Worm (Caenorhabditis elegans) whole organism, mixed stage, embryonic: ENCODE data around the gene C33C12.11.

ENCODE experiments used
- lsy-2 ChIP-seq: fragments of 150-350 bp; optimal IDR thresholded peaks from 2 replicates; lab custom pipeline; 2014; ENCODE audit warnings: missing biosample characterization, missing genetic modification characterization
- mep-1 ChIP-seq: fragments of 150-350 bp; optimal IDR thresholded peaks from 2 replicates; lab custom pipeline; 2017; ENCODE audit warnings: missing biosample characterization, missing genetic modification reagents, missing genetic modification characterization, inconsistent platforms

DNA sequence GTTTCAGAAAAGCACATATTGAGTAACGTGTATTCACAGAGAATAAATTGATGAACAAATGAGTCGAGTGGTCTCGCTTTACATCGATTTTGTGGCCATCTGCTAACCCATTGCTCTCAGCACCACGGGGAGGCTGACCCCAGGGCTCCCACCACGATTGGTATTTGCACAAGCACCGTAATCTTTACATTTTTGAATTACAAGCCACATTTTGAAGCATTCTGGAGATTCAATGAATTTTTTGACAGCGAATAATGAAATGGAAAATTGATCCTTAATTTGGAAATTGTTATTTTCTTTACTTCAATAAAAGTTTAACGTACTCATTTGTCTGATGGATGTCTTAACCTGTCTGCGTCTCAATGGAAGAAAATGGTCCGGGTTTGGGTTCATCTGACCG lies 18.1 kb downstream of the C33C12.11 start, which contains the start of gene C40A11.6:
- no peak for TF ChIP-seq mep-1 (tag; lab: Kevin White, UChicago)
- TF ChIP-seq lsy-2 (tag; lab: Kevin White, UChicago), result no peak
